Worm (Caenorhabditis elegans): Measurements from ENCODE around the gene twk-40.

DNA sequence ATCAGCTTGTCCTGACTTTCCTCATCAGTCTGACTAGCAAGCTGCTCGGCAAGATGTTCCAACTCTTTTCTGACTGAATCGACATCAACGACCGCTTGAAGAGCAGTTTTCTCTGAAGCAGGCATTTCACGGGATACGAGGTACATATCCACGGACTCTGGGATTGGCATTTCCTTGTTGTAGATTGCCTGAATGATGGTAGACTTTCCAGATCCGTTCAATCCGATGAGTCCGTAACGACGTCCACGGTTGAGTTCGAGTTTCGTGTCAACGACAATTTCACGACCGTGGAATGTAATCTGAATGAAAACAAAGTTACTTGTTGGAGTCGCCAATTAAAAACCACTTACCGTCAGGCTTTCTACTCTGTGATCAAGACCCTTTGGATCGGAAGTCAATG is 30.7 kb downstream of the twk-40 start:
- TF ChIP-seq W03F9.2 (tag; optimal IDR thresholded peaks at IDR 0.05): no peak
- no peak for TF ChIP-seq him-1 (tag; optimal IDR thresholded peaks at IDR 0.05)
